Fruit fly (Drosophila melanogaster): Measurements from ENCODE around the gene CG7453.

The CG7453 gene

dm6 chrX:19187624-19188085 is 7.7 kb downstream of the CG7453 start, which contains the start of gene Mec2 (continued):
- TF ChIP-seq NFAT (GFP tag; IDR thresholded peaks at IDR 0.05) (no peak), schlank (tag; optimal IDR thresholded peaks at IDR 0.05) (no peak), Rx (GFP tag; IDR thresholded peaks at IDR 0.05) (peak; percentile 43; the same call in 1 of the 2 replicates), CG4424 (GFP tag; optimal IDR thresholded peaks at IDR 0.05) (no peak), her (GFP tag; optimal IDR thresholded peaks at IDR 0.05) (peak; percentile 30), repo (GFP tag; optimal IDR thresholded peaks at IDR 0.05) (no peak), cg (GFP tag; optimal IDR thresholded peaks at IDR 0.05) (no peak), CG11398 (GFP tag; optimal IDR thresholded peaks at IDR 0.05) (peak; percentile 42), CG15073 (GFP tag; optimal IDR thresholded peaks at IDR 0.05) (no peak), mld (GFP tag; IDR thresholded peaks at IDR 0.05; ENCODE audit: partially characterized antibody) (no peak), CG30431 (GFP tag; optimal IDR thresholded peaks at IDR 0.05) (no peak), CG12769 (tag; optimal IDR thresholded peaks at IDR 0.05) (no peak), CG8388 (GFP tag; optimal IDR thresholded peaks at IDR 0.05) (peak; percentile 46), CG17361 (GFP tag; IDR thresholded peaks at IDR 0.05) (no peak), sr (GFP tag; IDR thresholded peaks at IDR 0.05) (no peak), caup (GFP tag; optimal IDR thresholded peaks at IDR 0.05; ENCODE audit: severe bottlenecking) (no peak), BEAF-32 (GFP tag; optimal IDR thresholded peaks at IDR 0.05) (no peak), nerfin-2 (GFP tag; IDR thresholded peaks at IDR 0.05; ENCODE audit: partially characterized antibody) (no peak), sim (GFP tag; IDR thresholded peaks at IDR 0.05) (no peak), emc (GFP tag; optimal IDR thresholded peaks at IDR 0.05) (no peak), CG2199 (GFP tag; IDR thresholded peaks at IDR 0.05) (no peak), h (optimal IDR thresholded peaks at IDR 0.05) (no peak), fd96Cb (tag; optimal IDR thresholded peaks at IDR 0.05) (peak; percentile 7), slbo (GFP tag; IDR thresholded peaks at IDR 0.05) (peak; percentile 84), stc (GFP tag; IDR thresholded peaks at IDR 0.05) (0 out of 2 replicates have a peak, but pooled peaks have one; percentile 19), Dref (GFP tag; IDR thresholded peaks at IDR 0.05) (no peak), toy (GFP tag; IDR thresholded peaks at IDR 0.05) (no peak), Kr (GFP tag; optimal IDR thresholded peaks at IDR 0.05) (no peak), lilli (GFP tag; optimal IDR thresholded peaks at IDR 0.05) (peak; percentile 26), CG3163 (GFP tag; optimal IDR thresholded peaks at IDR 0.05) (peak; percentile 32), oc (tag; optimal IDR thresholded peaks at IDR 0.05) (no peak), ash1 (GFP tag; optimal IDR thresholded peaks at IDR 0.05) (no peak), CG30020 (tag; optimal IDR thresholded peaks at IDR 0.05) (no peak), vfl (GFP tag; optimal IDR thresholded peaks at IDR 0.05) (no peak), zen (tag; optimal IDR thresholded peaks at IDR 0.05) (no peak), dpn (GFP tag; optimal IDR thresholded peaks at IDR 0.05) (peak; percentile 9 to 79), btn (GFP tag; optimal IDR thresholded peaks at IDR 0.05) (no peak), CG13775 (GFP tag; optimal IDR thresholded peaks at IDR 0.05) (no peak), sug (tag; optimal IDR thresholded peaks at IDR 0.05) (no peak), CG14710 (tag; optimal IDR thresholded peaks at IDR 0.05) (no peak), chm (GFP tag; IDR thresholded peaks at IDR 0.05) (peak; percentile 62; the same call in 1 of the 2 replicates), Dfd (GFP tag; optimal IDR thresholded peaks at IDR 0.05) (no peak), pho (GFP tag; optimal IDR thresholded peaks at IDR 0.05) (peak; percentile 3), ac (GFP tag; optimal IDR thresholded peaks at IDR 0.05) (no peak), so (GFP tag; IDR thresholded peaks at IDR 0.05) (0 out of 3 replicates have a peak, but pooled peaks have one; percentile 31), CG11696 (GFP tag; IDR thresholded peaks at IDR 0.05) (no peak), gcm (GFP tag; optimal IDR thresholded peaks at IDR 0.05) (no peak), Xbp1 (GFP tag; optimal IDR thresholded peaks at IDR 0.05) (peak; percentile 68), CG10543 (GFP tag; optimal IDR thresholded peaks at IDR 0.05) (peak; percentile 38), esg (GFP tag; conservative IDR thresholded peaks at IDR 0.05) (peak; percentile 58), CG10267 (tag; optimal IDR thresholded peaks at IDR 0.05) (peak; percentile 2), Ptx1 (GFP tag; IDR thresholded peaks at IDR 0.05) (peak; percentile 71)
